Worm (Caenorhabditis elegans) whole organism, L1 larva: ENCODE data around the gene Y71H2AM.1.

ENCODE experiments used
- C16A3.4 ChIP-seq: fragments of 150-350 bp; optimal IDR thresholded peaks from 2 replicates; lab custom pipeline; 2014; ENCODE audit warnings: missing biosample characterization, missing genetic modification characterization
- alr-1 ChIP-seq: fragments of 200-800 bp; sonication (Bioruptor generic); optimal IDR thresholded peaks from 2 replicates; lab custom pipeline; 2018; ENCODE audit warnings: borderline replicate concordance, mild to moderate bottlenecking, missing genetic modification characterization, missing compliant biosample characterization
- aly-2 ChIP-seq: fragments of 150-350 bp; optimal IDR thresholded peaks from 2 replicates; lab custom pipeline; 2014; ENCODE audit warnings: missing biosample characterization, missing genetic modification characterization
- blmp-1 ChIP-seq: fragments of 150-350 bp; optimal IDR thresholded peaks from 2 replicates; lab custom pipeline; 2014; ENCODE audit warnings: missing biosample characterization, missing genetic modification characterization
- ceh-63 ChIP-seq: fragments of 200-800 bp; sonication (Bioruptor generic); optimal IDR thresholded peaks from 2 replicates; lab custom pipeline; 2018; ENCODE audit warnings: mild to moderate bottlenecking, missing genetic modification characterization, missing compliant biosample characterization
- ceh-8 ChIP-seq: fragments of 200-800 bp; sonication (Bioruptor generic); optimal IDR thresholded peaks from 2 replicates; lab custom pipeline; 2018; ENCODE audit warnings: mild to moderate bottlenecking, missing genetic modification characterization, moderate library complexity, missing compliant biosample characterization
- ceh-88 ChIP-seq: fragments of 200-800 bp; sonication (Bioruptor generic); IDR thresholded peaks from 2 replicates; pipeline ENCODE4 v1.3.6; 2022; ENCODE audit warnings: missing genetic modification characterization, missing compliant biosample characterization
- ceh-90 ChIP-seq: sonication (generic microtip); optimal IDR thresholded peaks from 2 replicates; lab custom pipeline; 2016; ENCODE audit warnings: missing genetic modification characterization, missing compliant biosample characterization
- dpl-1 ChIP-seq, 3 experiments: fragments of 150-350 bp in 2 of 3; sonication (generic microtip) in 1 of 3; optimal IDR thresholded peaks; 2 replicates each; lab custom pipeline; 2014 to 2017; ENCODE audit warnings: missing biosample characterization in 3 of 3, missing genetic modification characterization in 3 of 3, missing genetic modification reagents in 3 of 3
- dsc-1 ChIP-seq: sonication (generic microtip); optimal IDR thresholded peaks from 2 replicates; lab custom pipeline; 2016; ENCODE audit warnings: mild to moderate bottlenecking, missing genetic modification characterization, missing compliant biosample characterization
- efl-1 ChIP-seq, 4 experiments: fragments of 150-350 bp; optimal IDR thresholded peaks in 3 of 4; peaks in 1 of 4; 1 replicate in 1 of 4; 2 replicates in 3 of 4; lab custom pipeline; 2014; ENCODE audit warnings: missing biosample characterization in 2 of 4, missing genetic modification characterization in 2 of 4, missing genetic modification reagents in 2 of 4
- efl-3 ChIP-seq: fragments of 200-800 bp; sonication (Bioruptor generic); optimal IDR thresholded peaks from 2 replicates; lab custom pipeline; 2018; ENCODE audit warnings: mild to moderate bottlenecking, missing genetic modification characterization, missing compliant biosample characterization
- egl-27 ChIP-seq, 2 experiments: fragments of 150-350 bp in 1 of 2; sonication (generic microtip); optimal IDR thresholded peaks; 3 replicates each; lab custom pipeline; 2017 to 2018; ENCODE audit warnings: missing biosample characterization in 2 of 2, missing genetic modification characterization in 2 of 2, missing genetic modification reagents in 2 of 2
- elt-2 ChIP-seq: sonication (generic microtip); optimal IDR thresholded peaks from 2 replicates; lab custom pipeline; 2016; ENCODE audit warnings: missing genetic modification characterization, mild to moderate bottlenecking, inconsistent platforms, missing compliant biosample characterization, missing genetic modification reagents
- elt-3 ChIP-seq, 6 experiments: fragments of 150-350 bp in 1 of 6; sonication (generic microtip); optimal IDR thresholded peaks; 2 replicates each; lab custom pipeline; 2017 to 2018; ENCODE audit warnings: missing biosample characterization in 6 of 6, missing genetic modification characterization in 6 of 6, inconsistent platforms in 1 of 6
- ets-5 ChIP-seq: fragments of 200-800 bp; sonication (Bioruptor generic); IDR thresholded peaks from 2 replicates; pipeline ENCODE4 v1.3.6; 2022; ENCODE audit warnings: missing genetic modification characterization, missing compliant biosample characterization
- fkh-4 ChIP-seq: sonication (generic microtip); optimal IDR thresholded peaks from 2 replicates; lab custom pipeline; 2016; ENCODE audit warnings: missing compliant biosample characterization, missing genetic modification characterization, borderline replicate concordance
- fkh-8 ChIP-seq: sonication (generic microtip); optimal IDR thresholded peaks from 2 replicates; lab custom pipeline; 2016; ENCODE audit warnings: mild to moderate bottlenecking, missing genetic modification characterization, missing compliant biosample characterization
- fos-1 ChIP-seq: fragments of 150-350 bp; optimal IDR thresholded peaks from 2 replicates; lab custom pipeline; 2014; ENCODE audit warnings: missing biosample characterization, missing genetic modification characterization
- grh-1 ChIP-seq: fragments of 200-800 bp; sonication (Bioruptor generic); IDR thresholded peaks from 2 replicates; pipeline ENCODE4 v1.3.6; 2022; ENCODE audit warnings: missing genetic modification reagents, missing genetic modification characterization, missing compliant biosample characterization
- hlh-17 ChIP-seq: fragments of 200-800 bp; sonication (Bioruptor generic); optimal IDR thresholded peaks from 2 replicates; lab custom pipeline; 2018; ENCODE audit warnings: missing genetic modification characterization, mild to moderate bottlenecking, missing compliant biosample characterization, moderate library complexity, borderline replicate concordance
- hlh-4 ChIP-seq: sonication (generic microtip); optimal IDR thresholded peaks from 2 replicates; lab custom pipeline; 2016; ENCODE audit warnings: mild to moderate bottlenecking, missing genetic modification characterization, missing compliant biosample characterization
- hpl-2 ChIP-seq: fragments of 150-350 bp; optimal IDR thresholded peaks from 2 replicates; lab custom pipeline; 2014; ENCODE audit warnings: missing biosample characterization, missing genetic modification reagents, missing genetic modification characterization
- irx-1 ChIP-seq: sonication (generic microtip); optimal IDR thresholded peaks from 2 replicates; lab custom pipeline; 2016; ENCODE audit warnings: missing genetic modification characterization, missing compliant biosample characterization
- isw-1 ChIP-seq: fragments of 200-800 bp; sonication (Bioruptor generic); IDR thresholded peaks from 2 replicates; pipeline ENCODE4 v1.3.6; 2022; ENCODE audit warnings: missing genetic modification characterization, missing compliant biosample characterization
- jun-1 ChIP-seq: fragments of 150-350 bp; optimal IDR thresholded peaks from 2 replicates; lab custom pipeline; 2014; ENCODE audit warnings: missing biosample characterization, missing genetic modification reagents, missing genetic modification characterization
- lin-13 ChIP-seq: fragments of 150-350 bp; optimal IDR thresholded peaks from 2 replicates; lab custom pipeline; 2014; ENCODE audit warnings: missing biosample characterization, missing genetic modification reagents, missing genetic modification characterization
- lin-35 ChIP-seq, 2 experiments: fragments of 150-350 bp; optimal IDR thresholded peaks; 2 replicates each; lab custom pipeline; 2014; ENCODE audit warnings: missing biosample characterization in 2 of 2, missing genetic modification characterization in 2 of 2, missing genetic modification reagents in 2 of 2
- lin-39 ChIP-seq: fragments of 150-350 bp; optimal IDR thresholded peaks from 2 replicates; lab custom pipeline; 2014; ENCODE audit warnings: missing biosample characterization, missing genetic modification reagents, missing genetic modification characterization
- lir-3 ChIP-seq: sonication (generic microtip); optimal IDR thresholded peaks from 2 replicates; lab custom pipeline; 2016; ENCODE audit warnings: mild to moderate bottlenecking, missing genetic modification characterization, moderate library complexity, missing compliant biosample characterization; ENCODE audit not compliant: poor library complexity
- lsy-2 ChIP-seq, 2 experiments: fragments of 150-350 bp; optimal IDR thresholded peaks; 2 replicates each; lab custom pipeline; 2014; ENCODE audit warnings: missing biosample characterization in 2 of 2, missing genetic modification characterization in 2 of 2
- mab-9 ChIP-seq: fragments of 200-800 bp; sonication (Bioruptor generic); IDR thresholded peaks from 2 replicates; pipeline ENCODE4 v1.3.6; 2022; ENCODE audit warnings: missing genetic modification reagents, missing genetic modification characterization, missing compliant biosample characterization
- nhr-11 ChIP-seq: fragments of 150-350 bp; optimal IDR thresholded peaks from 2 replicates; lab custom pipeline; 2014; ENCODE audit warnings: missing biosample characterization, missing genetic modification characterization
- nhr-12 ChIP-seq: sonication (generic microtip); optimal IDR thresholded peaks from 2 replicates; lab custom pipeline; 2017; ENCODE audit warnings: missing biosample characterization, missing genetic modification characterization
- nhr-19 ChIP-seq: fragments of 200-800 bp; sonication (Bioruptor generic); conservative IDR thresholded peaks from 2 replicates; pipeline ENCODE4 v1.3.6; 2022; ENCODE audit warnings: missing genetic modification characterization, missing compliant biosample characterization
- nhr-237 ChIP-seq: fragments of 150-350 bp; optimal IDR thresholded peaks from 2 replicates; lab custom pipeline; 2014; ENCODE audit warnings: missing biosample characterization, missing genetic modification characterization
- nhr-28 ChIP-seq: fragments of 150-350 bp; optimal IDR thresholded peaks from 2 replicates; lab custom pipeline; 2014; ENCODE audit warnings: missing biosample characterization, missing genetic modification characterization
- nhr-47 ChIP-seq: sonication (generic microtip); optimal IDR thresholded peaks from 2 replicates; lab custom pipeline; 2016; ENCODE audit warnings: mild to moderate bottlenecking, missing genetic modification characterization, moderate library complexity, missing compliant biosample characterization
- nhr-77 ChIP-seq: fragments of 150-350 bp; optimal IDR thresholded peaks from 2 replicates; lab custom pipeline; 2014; ENCODE audit warnings: missing biosample characterization, missing genetic modification characterization
- nhr-85 ChIP-seq: sonication (generic microtip); peaks from one replicate; lab custom pipeline; 2016; ENCODE audit warnings: missing genetic modification characterization, inconsistent platforms, missing compliant biosample characterization
- nhr-90 ChIP-seq: sonication (generic microtip); optimal IDR thresholded peaks from 2 replicates; lab custom pipeline; 2016; ENCODE audit warnings: mild to moderate bottlenecking, missing genetic modification characterization, missing compliant biosample characterization; ENCODE audit not compliant: poor library complexity
- pqm-1 ChIP-seq: sonication (generic microtip); optimal IDR thresholded peaks from 3 replicates; lab custom pipeline; 2017; ENCODE audit warnings: missing biosample characterization, missing genetic modification characterization
- snpc-4 ChIP-seq: fragments of 150-350 bp; optimal IDR thresholded peaks from 2 replicates; lab custom pipeline; 2014; ENCODE audit warnings: missing biosample characterization, missing genetic modification characterization
- snu-23 ChIP-seq: sonication (generic microtip); optimal IDR thresholded peaks from 2 replicates; lab custom pipeline; 2016; ENCODE audit warnings: missing genetic modification characterization, missing compliant biosample characterization
- sptf-1 ChIP-seq: fragments of 150-350 bp; optimal IDR thresholded peaks from 2 replicates; lab custom pipeline; 2014; ENCODE audit warnings: missing biosample characterization, missing genetic modification characterization
- sup-37 ChIP-seq: fragments of 200-800 bp; sonication (Bioruptor generic); optimal IDR thresholded peaks from 2 replicates; lab custom pipeline; 2018; ENCODE audit warnings: mild to moderate bottlenecking, missing genetic modification characterization, missing compliant biosample characterization
- swsn-7 ChIP-seq: sonication (generic microtip); optimal IDR thresholded peaks from 2 replicates; lab custom pipeline; 2016; ENCODE audit warnings: missing genetic modification characterization, missing compliant biosample characterization
- unc-130 ChIP-seq: fragments of 150-350 bp; optimal IDR thresholded peaks from 2 replicates; lab custom pipeline; 2017; ENCODE audit warnings: missing biosample characterization, missing genetic modification characterization, inconsistent platforms
- unc-86 ChIP-seq: sonication (generic microtip); optimal IDR thresholded peaks from 2 replicates; lab custom pipeline; 2016; ENCODE audit warnings: missing genetic modification characterization, missing compliant biosample characterization
- xbp-1 ChIP-seq: sonication (generic microtip); optimal IDR thresholded peaks from 2 replicates; lab custom pipeline; 2016; ENCODE audit warnings: missing genetic modification characterization, missing compliant biosample characterization
- zip-4 ChIP-seq: fragments of 200-800 bp; sonication (Bioruptor generic); optimal IDR thresholded peaks from 2 replicates; lab custom pipeline; 2018; ENCODE audit warnings: mild to moderate bottlenecking, missing genetic modification characterization, moderate library complexity, missing compliant biosample characterization
- ztf-11 ChIP-seq, 2 experiments: sonication (generic microtip); optimal IDR thresholded peaks; 2 replicates each; lab custom pipeline; 2016 to 2017; ENCODE audit warnings: missing genetic modification characterization in 2 of 2, missing biosample characterization in 1 of 2, missing compliant biosample characterization in 1 of 2
- ztf-4 ChIP-seq: fragments of 150-350 bp; optimal IDR thresholded peaks from 2 replicates; lab custom pipeline; 2014; ENCODE audit warnings: missing biosample characterization, missing genetic modification characterization

Y71H2AM.1 gene

ce11 chrIII:2870228-2870627, 43.4 kb downstream of the Y71H2AM.1 start (continued):
- peak; percentile 86 for TF ChIP-seq elt-2 (tag; lab: Kevin White, UChicago)
- no peak for TF ChIP-seq fos-1
- TF ChIP-seq nhr-85 = no peak
- no peak for TF ChIP-seq dsc-1
- no peak for TF ChIP-seq sup-37 (GFP tag; lab: Kevin White, UChicago)
- no peak for TF ChIP-seq efl-1 (optimal IDR thresholded peaks at IDR 0.05; lab: Kevin White, UChicago)
- peak in 1 of 2 experiments; percentile 50 for TF ChIP-seq efl-1 (GFP tag; optimal IDR thresholded peaks at IDR 0.05 in 1 of 2; lab: Kevin White, UChicago)
- TF ChIP-seq nhr-19 (GFP tag; lab: Robert Waterston, UW) = no peak
- no peak for TF ChIP-seq isw-1 (GFP tag; lab: Robert Waterston, UW)
- TF ChIP-seq dpl-1 (GFP tag; optimal IDR thresholded peaks at IDR 0.05; lab: Kevin White, UChicago) = no peak
- TF ChIP-seq nhr-77 (tag; lab: Kevin White, UChicago) = no peak
- no peak for TF ChIP-seq ztf-4
- no peak for TF ChIP-seq unc-130 (tag; lab: Kevin White, UChicago)
- TF ChIP-seq alr-1 (tag; lab: Kevin White, UChicago) = no peak
- no peak for TF ChIP-seq nhr-12 (tag; lab: Kevin White, UChicago)
- no peak for TF ChIP-seq nhr-47 (tag; lab: Kevin White, UChicago)
- no peak for TF ChIP-seq nhr-90 (tag; lab: Kevin White, UChicago)
- TF ChIP-seq sptf-1 = no peak
- TF ChIP-seq hlh-4 (tag; lab: Kevin White, UChicago) = no peak
- no peak for TF ChIP-seq snu-23
- no peak for TF ChIP-seq ceh-63
- TF ChIP-seq ceh-90 = no peak
- no peak for TF ChIP-seq pqm-1 (tag; lab: Kevin White, UChicago)
- TF ChIP-seq zip-4 (GFP tag; lab: Kevin White, UChicago) = no peak
- no peak for TF ChIP-seq ets-5 (GFP tag; lab: Robert Waterston, UW)
- TF ChIP-seq elt-3 (tag; optimal IDR thresholded peaks at IDR 0.05; lab: Kevin White, UChicago) = no peak
- TF ChIP-seq mab-9 (GFP tag; lab: Robert Waterston, UW) = no peak
- no peak for TF ChIP-seq nhr-28
- no peak for TF ChIP-seq hlh-17
- no peak for TF ChIP-seq ceh-88
- TF ChIP-seq lin-13 (GFP tag; lab: Kevin White, UChicago) = no peak
- TF ChIP-seq xbp-1 (tag; lab: Kevin White, UChicago) = no peak
- TF ChIP-seq nhr-237 (tag; lab: Kevin White, UChicago) = no peak
- no peak for TF ChIP-seq fkh-4
- TF ChIP-seq fkh-8 = no peak
- no peak for TF ChIP-seq aly-2 (tag; lab: Kevin White, UChicago)
- TF ChIP-seq jun-1 (tag; lab: Kevin White, UChicago) = peak; percentile 33
- TF ChIP-seq efl-3 = no peak
- no peak for TF ChIP-seq C16A3.4 (tag; lab: Kevin White, UChicago)

- TF ChIP-seq isw-1 (GFP tag; lab: Robert Waterston, UW) (no peak), jun-1 (tag; lab: Kevin White, UChicago) (peak; percentile 57), grh-1 (GFP tag; lab: Robert Waterston, UW) (peak; percentile 73), nhr-19 (GFP tag; lab: Robert Waterston, UW) (peak; percentile 52), snpc-4 (no peak), blmp-1 (tag; lab: Kevin White, UChicago) (peak; percentile 94), unc-86 (tag; lab: Kevin White, UChicago) (no peak), lir-3 (tag; lab: Kevin White, UChicago) (no peak), ztf-4 (peak; percentile 25), lin-39 (tag; lab: Kevin White, UChicago) (peak; percentile 39), hpl-2 (GFP tag; lab: Kevin White, UChicago) (no peak), unc-130 (tag; lab: Kevin White, UChicago) (peak; percentile 16), dpl-1 (GFP tag; optimal IDR thresholded peaks at IDR 0.05; lab: Kevin White, UChicago) (peak; percentile 39 to 58 (median 43)), lin-35 (GFP tag; optimal IDR thresholded peaks at IDR 0.05; lab: Kevin White, UChicago) (peak; percentile 14 to 77), egl-27 (tag; optimal IDR thresholded peaks at IDR 0.05; lab: Kevin White, UChicago) (peak in 1 of 2 experiments; percentile 41), irx-1 (tag; lab: Kevin White, UChicago) (peak; percentile 5), nhr-11 (tag; lab: Kevin White, UChicago) (no peak), ceh-8 (no peak), fos-1 (no peak), lin-13 (GFP tag; lab: Kevin White, UChicago) (peak; percentile 56), xbp-1 (tag; lab: Kevin White, UChicago) (peak; percentile 46), lsy-2 (tag; optimal IDR thresholded peaks at IDR 0.05; lab: Kevin White, UChicago) (peak; percentile 35 to 67), swsn-7 (peak; percentile 46), ztf-11 (tag; optimal IDR thresholded peaks at IDR 0.05; lab: Kevin White, UChicago) (no peak)
Observed at ce11 chrIII:2871817-2872216, 44.9 kb downstream of the Y71H2AM.1 start.
